Fruit fly (Drosophila melanogaster) whole organism, embryonic: ENCODE measurements around the gene mRpS31.

Source experiments
- Atf3 ChIP-seq: fragments of 200-800 bp; sonication (Bioruptor generic); optimal IDR thresholded peaks from 3 replicates; lab custom pipeline; 2016; ENCODE audit warnings: missing biosample characterization, missing genetic modification characterization
- CG11504 ChIP-seq: fragments of 200-800 bp; sonication (Bioruptor generic); optimal IDR thresholded peaks from 3 replicates; lab custom pipeline; 2019; ENCODE audit warnings: missing biosample characterization, mild to moderate bottlenecking, missing genetic modification characterization, moderate library complexity
- CG12071 ChIP-seq: fragments of 200-800 bp; sonication (Bioruptor generic); optimal IDR thresholded peaks from 3 replicates; lab custom pipeline; 2018; ENCODE audit warnings: missing biosample characterization, mild to moderate bottlenecking, missing genetic modification characterization
- CG12659 ChIP-seq: fragments of 200-800 bp; sonication (Bioruptor generic); optimal IDR thresholded peaks from 3 replicates; lab custom pipeline; 2017; ENCODE audit warnings: mild to moderate bottlenecking, missing biosample characterization, missing genetic modification reagents, missing genetic modification characterization
- CG13296 ChIP-seq: fragments of 200-800 bp; sonication (Bioruptor generic); optimal IDR thresholded peaks from 3 replicates; lab custom pipeline; 2018; ENCODE audit warnings: missing biosample characterization, mild to moderate bottlenecking, missing genetic modification characterization
- CG13424 ChIP-seq: fragments of 200-800 bp; sonication (Bioruptor generic); optimal IDR thresholded peaks from 2 replicates; lab custom pipeline; 2019; ENCODE audit warnings: missing biosample characterization, mild to moderate bottlenecking, missing genetic modification characterization, moderate library complexity
- CG13894 ChIP-seq: fragments of 200-800 bp; sonication (Bioruptor generic); optimal IDR thresholded peaks from 3 replicates; lab custom pipeline; 2018; ENCODE audit warnings: missing biosample characterization, mild to moderate bottlenecking, missing genetic modification characterization, moderate library complexity
- CG14965 ChIP-seq: fragments of 200-800 bp; sonication (Bioruptor generic); optimal IDR thresholded peaks from 2 replicates; lab custom pipeline; 2016; ENCODE audit warnings: missing biosample characterization, missing genetic modification characterization, borderline replicate concordance
- CG34422 ChIP-seq: fragments of 200-800 bp; sonication (Bioruptor generic); IDR thresholded peaks from 3 replicates; pipeline ENCODE4 v1.3.6; 2022; ENCODE audit warnings: missing biosample characterization, missing genetic modification characterization
- CG4282 ChIP-seq: fragments of 200-800 bp; sonication (Bioruptor generic); optimal IDR thresholded peaks from 2 replicates; lab custom pipeline; 2016; ENCODE audit warnings: missing biosample characterization, missing genetic modification characterization
- CG4617 ChIP-seq: fragments of 200-800 bp; sonication (Bioruptor generic); optimal IDR thresholded peaks from 3 replicates; lab custom pipeline; 2016; ENCODE audit warnings: missing biosample characterization, missing genetic modification characterization, borderline replicate concordance
- CG5180 ChIP-seq: fragments of 200-800 bp; sonication (Bioruptor generic); optimal IDR thresholded peaks from 3 replicates; lab custom pipeline; 2017; ENCODE audit warnings: missing biosample characterization, missing genetic modification characterization, mild to moderate bottlenecking, moderate library complexity, missing genetic modification reagents
- CG6175 ChIP-seq: fragments of 200-800 bp; sonication (Bioruptor generic); IDR thresholded peaks from 3 replicates; pipeline ENCODE4 v1.3.6; 2022; ENCODE audit warnings: missing biosample characterization, missing genetic modification characterization
- CG7745 ChIP-seq: fragments of 200-800 bp; sonication (Bioruptor generic); optimal IDR thresholded peaks from 2 replicates; lab custom pipeline; 2018; ENCODE audit warnings: missing biosample characterization, mild to moderate bottlenecking, missing genetic modification characterization, moderate library complexity
- CG9609 ChIP-seq: fragments of 200-800 bp; sonication (Bioruptor generic); optimal IDR thresholded peaks from 3 replicates; lab custom pipeline; 2016; ENCODE audit warnings: missing biosample characterization, missing genetic modification characterization
- CG9876 ChIP-seq: fragments of 200-800 bp; sonication (Bioruptor generic); optimal IDR thresholded peaks from 2 replicates; lab custom pipeline; 2016; ENCODE audit warnings: missing biosample characterization, missing genetic modification characterization
- CG9932 ChIP-seq: fragments of 200-800 bp; sonication (Bioruptor generic); IDR thresholded peaks from 2 replicates; pipeline ENCODE4 v1.3.6; 2022; ENCODE audit warnings: missing biosample characterization, missing genetic modification characterization
- D ChIP-seq, 2 experiments: fragments of 200-800 bp in 1 of 2; fragments of >200 bp in 1 of 2; sonication (Bioruptor generic) in 1 of 2; optimal IDR thresholded peaks; 2 replicates in 1 of 2; 3 replicates in 1 of 2; lab custom pipeline; 2017; ENCODE audit warnings: mild to moderate bottlenecking in 1 of 2, missing biosample characterization in 1 of 2, missing genetic modification characterization in 1 of 2, missing genetic modification reagents in 1 of 2
- Dbx ChIP-seq: fragments of 200-800 bp; sonication (Bioruptor generic); IDR thresholded peaks from 3 replicates; pipeline ENCODE4 v1.3.6; 2022; ENCODE audit warnings: missing biosample characterization, missing genetic modification characterization
- E2f2 ChIP-seq: fragments of 200-800 bp; sonication (Bioruptor generic); IDR thresholded peaks from 2 replicates; pipeline ENCODE4 v1.3.6; 2022; ENCODE audit warnings: missing biosample characterization, missing genetic modification characterization
- ERR ChIP-seq: fragments of 200-800 bp; sonication (Bioruptor generic); optimal IDR thresholded peaks from 2 replicates; lab custom pipeline; 2016; ENCODE audit warnings: missing biosample characterization, missing genetic modification characterization
- Elba2 ChIP-seq: fragments of 200-800 bp; sonication (Bioruptor generic); optimal IDR thresholded peaks from 3 replicates; lab custom pipeline; 2016; ENCODE audit warnings: missing biosample characterization, missing genetic modification characterization
- Fer1 ChIP-seq: fragments of 200-800 bp; sonication (Bioruptor generic); optimal IDR thresholded peaks from 2 replicates; lab custom pipeline; 2017; ENCODE audit warnings: missing biosample characterization, mild to moderate bottlenecking, missing genetic modification characterization
- HHEX ChIP-seq: fragments of 200-800 bp; sonication (Bioruptor generic); optimal IDR thresholded peaks from 3 replicates; lab custom pipeline; 2017; ENCODE audit warnings: missing biosample characterization, mild to moderate bottlenecking, missing genetic modification characterization, missing genetic modification reagents
- HLH3B ChIP-seq: fragments of 200-800 bp; sonication (Bioruptor generic); IDR thresholded peaks from 2 replicates; pipeline ENCODE4 v1.3.6; 2022; ENCODE audit warnings: missing biosample characterization, missing genetic modification characterization
- HLH4C ChIP-seq: fragments of 200-800 bp; sonication (Bioruptor generic); IDR thresholded peaks from 3 replicates; pipeline ENCODE4 v1.3.6; 2022; ENCODE audit warnings: missing biosample characterization, missing genetic modification characterization; ENCODE audit not compliant: partially characterized antibody
- HmgZ ChIP-seq: fragments of 200-800 bp; sonication (Bioruptor generic); optimal IDR thresholded peaks from 2 replicates; lab custom pipeline; 2018; ENCODE audit warnings: missing biosample characterization, mild to moderate bottlenecking, missing genetic modification characterization
- Hr39 ChIP-seq: fragments of >200 bp; optimal IDR thresholded peaks from 2 replicates; lab custom pipeline; 2017
- Hr51 ChIP-seq, 2 experiments: fragments of 200-800 bp; sonication (Bioruptor generic); optimal IDR thresholded peaks; 2 replicates in 1 of 2; 3 replicates in 1 of 2; lab custom pipeline; 2016 to 2018; ENCODE audit warnings: missing biosample characterization in 2 of 2, missing genetic modification characterization in 2 of 2, mild to moderate bottlenecking in 1 of 2, moderate library complexity in 1 of 2
- Kr ChIP-seq: fragments of 200-800 bp; sonication (Bioruptor generic); optimal IDR thresholded peaks from 2 replicates; lab custom pipeline; 2017; ENCODE audit warnings: missing biosample characterization, mild to moderate bottlenecking, missing genetic modification characterization
- MBD-R2 ChIP-seq: fragments of 200-800 bp; sonication (Bioruptor generic); IDR thresholded peaks from 2 replicates; pipeline ENCODE4 v1.3.6; 2022; ENCODE audit warnings: missing biosample characterization, missing genetic modification characterization
- Meics ChIP-seq: fragments of 200-800 bp; sonication (Bioruptor generic); optimal IDR thresholded peaks from 2 replicates; lab custom pipeline; 2017; ENCODE audit warnings: missing biosample characterization, mild to moderate bottlenecking, missing genetic modification characterization
- Oli ChIP-seq: fragments of 200-800 bp; sonication (Bioruptor generic); optimal IDR thresholded peaks from 2 replicates; lab custom pipeline; 2018; ENCODE audit warnings: missing biosample characterization, mild to moderate bottlenecking, missing genetic modification characterization, moderate library complexity
- Ravus ChIP-seq: fragments of 200-800 bp; sonication (Bioruptor generic); IDR thresholded peaks from 2 replicates; pipeline ENCODE4 v1.3.6; 2022; ENCODE audit warnings: missing biosample characterization, missing genetic modification characterization
- Trl ChIP-seq, 3 experiments: fragments of >200 bp in 2 of 3; fragments of 200-800 bp in 1 of 3; sonication (Bioruptor generic) in 1 of 3; optimal IDR thresholded peaks; 2 replicates in 1 of 3; 3 replicates in 2 of 3; lab custom pipeline; 2016 to 2017; ENCODE audit warnings: missing biosample characterization in 1 of 3, missing genetic modification characterization in 1 of 3
- Usf ChIP-seq: fragments of 200-800 bp; sonication (Bioruptor generic); optimal IDR thresholded peaks from 2 replicates; lab custom pipeline; 2017; ENCODE audit warnings: missing genotype, missing biosample characterization, missing genetic modification characterization
- ato ChIP-seq: fragments of 200-800 bp; sonication (Bioruptor generic); IDR thresholded peaks from 2 replicates; pipeline ENCODE4 v1.3.6; 2022; ENCODE audit warnings: missing biosample characterization, missing genetic modification characterization; ENCODE audit not compliant: partially characterized antibody
- bowl ChIP-seq: fragments of 200-800 bp; sonication (Bioruptor generic); IDR thresholded peaks from 2 replicates; pipeline ENCODE4 v1.3.6; 2022; ENCODE audit warnings: missing biosample characterization, missing genetic modification characterization
- corto ChIP-seq: fragments of 200-800 bp; sonication (Bioruptor generic); optimal IDR thresholded peaks from 2 replicates; lab custom pipeline; 2016; ENCODE audit warnings: missing biosample characterization, mild to moderate bottlenecking, missing genetic modification characterization, moderate library complexity
- dmrt11E ChIP-seq: fragments of 200-800 bp; sonication (Bioruptor generic); optimal IDR thresholded peaks from 3 replicates; lab custom pipeline; 2018; ENCODE audit warnings: missing biosample characterization, mild to moderate bottlenecking, missing genetic modification characterization, moderate library complexity
- en ChIP-seq: fragments of 200-800 bp; sonication (Bioruptor generic); optimal IDR thresholded peaks from 2 replicates; lab custom pipeline; 2016; ENCODE audit warnings: missing biosample characterization, missing genetic modification characterization
- fd64A ChIP-seq: fragments of 200-800 bp; sonication (Bioruptor generic); optimal IDR thresholded peaks from 3 replicates; lab custom pipeline; 2018; ENCODE audit warnings: missing biosample characterization, mild to moderate bottlenecking, missing genetic modification characterization
- h ChIP-seq: fragments of >200 bp; optimal IDR thresholded peaks from 2 replicates; lab custom pipeline; 2017
- hth ChIP-seq: fragments of >200 bp; optimal IDR thresholded peaks from 2 replicates; lab custom pipeline; 2017; ENCODE audit warnings: inconsistent platforms
- knrl ChIP-seq: fragments of 200-800 bp; sonication (Bioruptor generic); IDR thresholded peaks from 3 replicates; pipeline ENCODE4 v1.3.6; 2022; ENCODE audit warnings: missing biosample characterization, missing genetic modification characterization; ENCODE audit not compliant: partially characterized antibody
- mirr ChIP-seq: fragments of 200-800 bp; sonication (Bioruptor generic); optimal IDR thresholded peaks from 3 replicates; lab custom pipeline; 2018; ENCODE audit warnings: missing biosample characterization, mild to moderate bottlenecking, missing genetic modification characterization
- repo ChIP-seq: fragments of 200-800 bp; sonication (Bioruptor generic); optimal IDR thresholded peaks from 2 replicates; lab custom pipeline; 2016; ENCODE audit warnings: missing biosample characterization, missing genetic modification characterization
- stc ChIP-seq: fragments of 200-800 bp; sonication (Bioruptor generic); IDR thresholded peaks from 2 replicates; pipeline ENCODE4 v1.3.6; 2022; ENCODE audit warnings: missing biosample characterization, missing genetic modification characterization

mRpS31 gene

DNA sequence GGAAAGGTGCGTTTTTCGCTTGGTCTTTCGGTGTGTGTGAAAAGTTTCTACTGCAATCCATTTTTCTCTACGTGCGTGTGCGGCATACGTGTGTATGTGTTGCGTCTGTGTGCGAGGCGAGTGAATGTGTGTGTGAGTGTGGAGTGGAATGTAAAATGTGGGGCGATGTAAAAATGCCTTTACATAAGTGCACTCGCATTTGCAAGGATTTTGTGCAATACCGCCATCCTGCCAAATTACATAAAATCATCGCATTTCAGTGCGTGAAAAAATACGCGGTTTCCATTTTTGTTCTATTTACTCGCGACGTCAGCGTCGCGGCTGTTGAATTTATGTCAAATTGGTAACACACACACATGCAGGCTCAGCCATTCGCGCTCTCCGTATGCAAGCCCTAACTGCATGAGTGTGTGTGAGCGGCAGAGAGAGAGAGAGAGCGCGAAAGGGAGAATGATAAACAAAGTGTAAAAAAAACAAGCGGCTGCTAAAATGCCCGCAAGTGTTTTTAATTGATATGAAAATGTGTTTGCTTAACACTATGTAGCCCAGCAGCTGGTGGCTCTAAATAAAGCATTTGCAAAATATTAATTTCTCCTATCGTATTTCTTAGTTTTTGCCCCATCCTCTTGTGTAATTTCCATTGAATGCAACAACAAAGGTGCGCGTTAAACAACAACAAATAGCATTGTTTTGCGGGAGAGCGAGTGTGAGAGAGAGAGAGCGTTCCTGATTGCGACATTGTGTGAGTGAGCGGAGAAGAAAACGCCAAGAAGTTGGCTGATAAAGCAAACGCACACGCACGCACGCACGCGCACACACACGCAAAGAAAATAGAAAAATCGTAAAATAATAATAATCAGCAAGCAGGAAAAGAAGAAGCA lies 47.4 kb downstream of the mRpS31 start (continued):
- TF ChIP-seq MBD-R2 (GFP tag; lab: Robert Waterston, UW): no peak
- TF ChIP-seq CG7745 (tag; lab: Kevin White, UChicago): no peak
- no peak for TF ChIP-seq CG12071 (GFP tag; lab: Kevin White, UChicago)
- no peak for TF ChIP-seq h (lab: Kevin White, UChicago)
- no peak for TF ChIP-seq CG5180 (GFP tag; lab: Kevin White, UChicago)
- no peak for TF ChIP-seq HHEX
- peak; percentile 26 for TF ChIP-seq corto (GFP tag; lab: Kevin White, UChicago)
- no peak for TF ChIP-seq Dbx (GFP tag; lab: Robert Waterston, UW)
- TF ChIP-seq Atf3 (GFP tag; lab: Kevin White, UChicago): no peak
- peak; percentile 88 to 99 for TF ChIP-seq Trl (optimal IDR thresholded peaks at IDR 0.05; lab: Kevin White, UChicago)
- TF ChIP-seq Trl (GFP tag; optimal IDR thresholded peaks at IDR 0.05; lab: Kevin White, UChicago): peak; percentile 37
- TF ChIP-seq CG13894 (tag; lab: Kevin White, UChicago): no peak
- no peak for TF ChIP-seq stc (GFP tag; lab: Robert Waterston, UW)
- no peak for TF ChIP-seq CG9609 (GFP tag; lab: Kevin White, UChicago)
- TF ChIP-seq Meics: no peak
- no peak for TF ChIP-seq repo (GFP tag; lab: Kevin White, UChicago)
- no peak for TF ChIP-seq hth (lab: Kevin White, UChicago)
- no peak for TF ChIP-seq Oli (tag; lab: Kevin White, UChicago)
- TF ChIP-seq D (optimal IDR thresholded peaks at IDR 0.05; lab: Kevin White, UChicago): peak; percentile 80
- peak; percentile 25 for TF ChIP-seq D (GFP tag; optimal IDR thresholded peaks at IDR 0.05; lab: Kevin White, UChicago)
- no peak for TF ChIP-seq HLH3B
- TF ChIP-seq CG11504 (tag; lab: Kevin White, UChicago): no peak
- no peak for TF ChIP-seq fd64A
- TF ChIP-seq HLH4C (GFP tag; lab: Robert Waterston, UW): no peak
- no peak for TF ChIP-seq ato (GFP tag; lab: Robert Waterston, UW)
- TF ChIP-seq bowl (GFP tag; lab: Robert Waterston, UW): no peak
- TF ChIP-seq CG12659 (GFP tag; lab: Kevin White, UChicago): no peak
- TF ChIP-seq CG34422 (GFP tag; lab: Robert Waterston, UW): no peak
- TF ChIP-seq CG13296: no peak
- no peak for TF ChIP-seq CG14965 (GFP tag; lab: Kevin White, UChicago)
- TF ChIP-seq Hr51 (GFP tag; optimal IDR thresholded peaks at IDR 0.05; lab: Kevin White, UChicago): no peak
- TF ChIP-seq ERR (GFP tag; lab: Kevin White, UChicago): no peak
- no peak for TF ChIP-seq CG4282 (GFP tag; lab: Kevin White, UChicago)
- no peak for TF ChIP-seq Kr (GFP tag; lab: Kevin White, UChicago)
- TF ChIP-seq knrl (GFP tag; lab: Robert Waterston, UW): peak; percentile 33; the same call in 2 of the 3 replicates
- TF ChIP-seq CG9876 (GFP tag; lab: Kevin White, UChicago): no peak

dm6 chr3L:16053026-16053556 lies 48.1 kb downstream of the mRpS31 start:
- peak; percentile 88 for TF ChIP-seq Hr39
- no peak for TF ChIP-seq Fer1 (GFP tag; lab: Kevin White, UChicago)
- TF ChIP-seq Dbx (GFP tag; lab: Robert Waterston, UW): 0 out of 3 replicates have a peak, but pooled peaks have one; percentile 9
- no peak for TF ChIP-seq Elba2 (GFP tag; lab: Kevin White, UChicago)
- no peak for TF ChIP-seq HHEX
- TF ChIP-seq dmrt11E: no peak
- peak; percentile 15; the same call in 1 of the 2 replicates for TF ChIP-seq CG9932
- no peak for TF ChIP-seq Usf
- TF ChIP-seq Ravus (GFP tag; lab: Robert Waterston, UW): no peak
- TF ChIP-seq CG13424 (tag; lab: Kevin White, UChicago): no peak
- no peak for TF ChIP-seq mirr
- no peak for TF ChIP-seq CG4617 (GFP tag; lab: Kevin White, UChicago)
- no peak for TF ChIP-seq en (GFP tag; lab: Kevin White, UChicago)
- no peak for TF ChIP-seq HmgZ
- no peak for TF ChIP-seq CG6175 (GFP tag; lab: Robert Waterston, UW)
- 0 out of 2 replicates have a peak, but pooled peaks have one; percentile 15 for TF ChIP-seq E2f2
